Worm (Caenorhabditis elegans) whole organism, mixed stage, embryonic: ENCODE data around the gene har-1.
A peak's percentile ranks its signal among the peaks of the same experiment; 100 is the strongest.

Experiments used
- M03D4.4 ChIP-seq: sonication (generic microtip); optimal IDR thresholded peaks from 2 replicates; lab custom pipeline; 2017; ENCODE audit warnings: mild to moderate bottlenecking, missing genetic modification characterization, missing compliant biosample characterization
- bed-3 ChIP-seq: fragments of 200-800 bp; sonication (Bioruptor generic); optimal IDR thresholded peaks from 3 replicates; lab custom pipeline; 2018; ENCODE audit warnings: mild to moderate bottlenecking, missing genetic modification characterization, moderate library complexity, missing compliant biosample characterization
- blmp-1 ChIP-seq: fragments of 150-350 bp; optimal IDR thresholded peaks from 2 replicates; lab custom pipeline; 2014; ENCODE audit warnings: missing biosample characterization, missing genetic modification characterization
- ceh-39 ChIP-seq: fragments of 150-350 bp; optimal IDR thresholded peaks from 2 replicates; lab custom pipeline; 2014; ENCODE audit warnings: missing biosample characterization, missing genetic modification characterization
- ceh-43 ChIP-seq: fragments of 200-800 bp; sonication (Bioruptor generic); optimal IDR thresholded peaks from 2 replicates; lab custom pipeline; 2018; ENCODE audit warnings: mild to moderate bottlenecking, missing genetic modification characterization, moderate library complexity, missing compliant biosample characterization
- ceh-83 ChIP-seq: fragments of 200-800 bp; sonication (Bioruptor generic); optimal IDR thresholded peaks from 2 replicates; lab custom pipeline; 2018; ENCODE audit warnings: mild to moderate bottlenecking, missing genetic modification characterization, missing compliant biosample characterization
- ces-1 ChIP-seq: fragments of 150-350 bp; optimal IDR thresholded peaks from 2 replicates; lab custom pipeline; 2014; ENCODE audit warnings: missing biosample characterization, missing genetic modification reagents, missing genetic modification characterization
- cnd-1 ChIP-seq: fragments of 200-800 bp; sonication (Bioruptor generic); optimal IDR thresholded peaks from 2 replicates; lab custom pipeline; 2018; ENCODE audit warnings: mild to moderate bottlenecking, missing genetic modification characterization, missing compliant biosample characterization
- drap-1 ChIP-seq: fragments of 200-800 bp; sonication (Bioruptor generic); optimal IDR thresholded peaks from 3 replicates; lab custom pipeline; 2018; ENCODE audit warnings: mild to moderate bottlenecking, missing genetic modification characterization, missing compliant biosample characterization
- elt-1 ChIP-seq: sonication (generic microtip); optimal IDR thresholded peaks from 2 replicates; lab custom pipeline; 2017; ENCODE audit warnings: missing genetic modification characterization, mild to moderate bottlenecking, missing compliant biosample characterization, antibody characterized with exemption, moderate library complexity, borderline replicate concordance; ENCODE audit not compliant: insufficient read depth
- elt-3 ChIP-seq: fragments of 150-350 bp; optimal IDR thresholded peaks from 2 replicates; lab custom pipeline; 2014; ENCODE audit warnings: missing biosample characterization, missing genetic modification characterization
- flh-1 ChIP-seq: fragments of 200-800 bp; sonication (Bioruptor generic); optimal IDR thresholded peaks from 2 replicates; lab custom pipeline; 2018; ENCODE audit warnings: mild to moderate bottlenecking, missing genetic modification characterization, moderate library complexity, missing compliant biosample characterization
- ham-2 ChIP-seq: fragments of 200-800 bp; sonication (Bioruptor generic); optimal IDR thresholded peaks from 2 replicates; lab custom pipeline; 2018; ENCODE audit warnings: mild to moderate bottlenecking, missing genetic modification characterization, missing compliant biosample characterization
- hlh-1 ChIP-seq: fragments of 150-350 bp; optimal IDR thresholded peaks from 2 replicates; lab custom pipeline; 2014; ENCODE audit warnings: missing biosample characterization, missing genetic modification reagents, missing genetic modification characterization
- lin-13 ChIP-seq: fragments of 150-350 bp; optimal IDR thresholded peaks from 2 replicates; lab custom pipeline; 2014; ENCODE audit warnings: missing biosample characterization, missing genetic modification characterization
- lin-32 ChIP-seq: fragments of 200-800 bp; sonication (Bioruptor generic); optimal IDR thresholded peaks from 2 replicates; lab custom pipeline; 2018; ENCODE audit warnings: mild to moderate bottlenecking, missing genetic modification characterization, missing compliant biosample characterization
- mab-5 ChIP-seq: fragments of 150-350 bp; optimal IDR thresholded peaks from 2 replicates; lab custom pipeline; 2014; ENCODE audit warnings: missing biosample characterization, missing genetic modification characterization
- nhr-12 ChIP-seq: fragments of 150-350 bp; optimal IDR thresholded peaks from 2 replicates; lab custom pipeline; 2014; ENCODE audit warnings: missing biosample characterization, missing genetic modification characterization
- nhr-28 ChIP-seq: fragments of 150-350 bp; optimal IDR thresholded peaks from 2 replicates; lab custom pipeline; 2014; ENCODE audit warnings: missing biosample characterization, missing genetic modification characterization
- nhr-76 ChIP-seq: sonication (generic microtip); optimal IDR thresholded peaks from 2 replicates; lab custom pipeline; 2017; ENCODE audit warnings: missing biosample characterization, missing genetic modification characterization
- pha-4 ChIP-seq: fragments of 150-350 bp; optimal IDR thresholded peaks from 2 replicates; lab custom pipeline; 2018; ENCODE audit warnings: missing biosample characterization, missing genetic modification reagents, missing genetic modification characterization
- sptf-1 ChIP-seq: sonication (generic microtip); optimal IDR thresholded peaks from 2 replicates; lab custom pipeline; 2017; ENCODE audit warnings: mild to moderate bottlenecking, missing genetic modification characterization, moderate library complexity, missing compliant biosample characterization
- tbx-8 ChIP-seq: fragments of 200-800 bp; sonication (Bioruptor generic); optimal IDR thresholded peaks from 2 replicates; lab custom pipeline; 2018; ENCODE audit warnings: mild to moderate bottlenecking, missing genetic modification characterization, moderate library complexity, missing compliant biosample characterization
- unc-120 ChIP-seq: sonication (generic microtip); optimal IDR thresholded peaks from 2 replicates; lab custom pipeline; 2017; ENCODE audit warnings: missing genetic modification characterization, missing compliant biosample characterization; ENCODE audit not compliant: poor library complexity, severe bottlenecking
- unc-39 ChIP-seq: fragments of 150-350 bp; optimal IDR thresholded peaks from 2 replicates; lab custom pipeline; 2014; ENCODE audit warnings: missing biosample characterization, missing genetic modification characterization
- unc-62 ChIP-seq: fragments of 150-350 bp; optimal IDR thresholded peaks from 2 replicates; lab custom pipeline; 2014; ENCODE audit warnings: missing biosample characterization, missing genetic modification reagents, missing genetic modification characterization
- zip-8 ChIP-seq: fragments of 150-350 bp; optimal IDR thresholded peaks from 2 replicates; lab custom pipeline; 2014; ENCODE audit warnings: missing biosample characterization, missing genetic modification characterization
- ztf-11 ChIP-seq: fragments of 150-350 bp; optimal IDR thresholded peaks from 2 replicates; lab custom pipeline; 2014; ENCODE audit warnings: missing biosample characterization, missing genetic modification characterization

The har-1 gene

ce11 chrIII:4115085-4115484 lies 36.8 kb upstream of the har-1 start, which contains the start of gene unc-103:
TSS of gene unc-103 (plus strand) at chrIII:4115385.
- no peak for TF ChIP-seq mab-5 (tag; lab: Kevin White, UChicago)

- TF ChIP-seq flh-1 (GFP tag; lab: Kevin White, UChicago): no peak
- peak; percentile 82 for TF ChIP-seq ces-1
Observed at ce11 chrIII:4119736-4120135, 32.1 kb upstream of the har-1 start.

ce11 chrIII:4120386-4120785 lies 31.5 kb upstream of the har-1 start:
- TF ChIP-seq drap-1 (GFP tag; lab: Kevin White, UChicago): no peak
- no peak for TF ChIP-seq M03D4.4 (tag; lab: Kevin White, UChicago)
- no peak for TF ChIP-seq nhr-76 (tag; lab: Kevin White, UChicago)
- TF ChIP-seq blmp-1 (tag; lab: Kevin White, UChicago): no peak
- TF ChIP-seq sptf-1 (tag; lab: Kevin White, UChicago): no peak
- TF ChIP-seq unc-39 (tag; lab: Kevin White, UChicago): no peak
- no peak for TF ChIP-seq elt-1 (tag; lab: Kevin White, UChicago)
- no peak for TF ChIP-seq lin-32 (GFP tag; lab: Kevin White, UChicago)
- TF ChIP-seq bed-3 (GFP tag; lab: Kevin White, UChicago): no peak
- TF ChIP-seq hlh-1 (tag; lab: Kevin White, UChicago): no peak
- no peak for TF ChIP-seq ztf-11 (tag; lab: Kevin White, UChicago)
- TF ChIP-seq unc-62 (GFP tag; lab: Kevin White, UChicago): no peak
- TF ChIP-seq zip-8 (tag; lab: Kevin White, UChicago): no peak
- TF ChIP-seq unc-120 (tag; lab: Kevin White, UChicago): no peak
- TF ChIP-seq cnd-1 (tag; lab: Kevin White, UChicago): no peak

- TF ChIP-seq ces-1: peak; percentile 75
- TF ChIP-seq ceh-83 (GFP tag; lab: Kevin White, UChicago): no peak
Observed at ce11 chrIII:4123277-4123676, 28.6 kb upstream of the har-1 start.

- peak; percentile 45 for TF ChIP-seq ces-1
- no peak for TF ChIP-seq ceh-39
Observed at ce11 chrIII:4123900-4124299, 28.0 kb upstream of the har-1 start.

- TF ChIP-seq pha-4 (tag; lab: Kevin White, UChicago) (no peak), ces-1 (peak; percentile 93), blmp-1 (tag; lab: Kevin White, UChicago) (no peak), ham-2 (GFP tag; lab: Kevin White, UChicago) (no peak), unc-39 (tag; lab: Kevin White, UChicago) (no peak)
Observed at ce11 chrIII:4131814-4132555, 19.9 kb upstream of the har-1 start.

- no peak for TF ChIP-seq nhr-12
- TF ChIP-seq ham-2 (GFP tag; lab: Kevin White, UChicago): no peak
- no peak for TF ChIP-seq elt-1 (tag; lab: Kevin White, UChicago)
- TF ChIP-seq drap-1 (GFP tag; lab: Kevin White, UChicago): no peak
- TF ChIP-seq ces-1: no peak
- no peak for TF ChIP-seq tbx-8
- TF ChIP-seq zip-8 (tag; lab: Kevin White, UChicago): no peak
- TF ChIP-seq elt-3: no peak
- no peak for TF ChIP-seq mab-5 (tag; lab: Kevin White, UChicago)
- no peak for TF ChIP-seq lin-13 (tag; lab: Kevin White, UChicago)
- TF ChIP-seq ceh-83 (GFP tag; lab: Kevin White, UChicago): no peak
- no peak for TF ChIP-seq nhr-76 (tag; lab: Kevin White, UChicago)
- TF ChIP-seq blmp-1 (tag; lab: Kevin White, UChicago): no peak
- no peak for TF ChIP-seq ceh-43 (GFP tag; lab: Kevin White, UChicago)
- no peak for TF ChIP-seq nhr-28 (tag; lab: Kevin White, UChicago)
- no peak for TF ChIP-seq M03D4.4 (tag; lab: Kevin White, UChicago)
- no peak for TF ChIP-seq lin-32 (GFP tag; lab: Kevin White, UChicago)
Observed at ce11 chrIII:4134059-4134458, 17.8 kb upstream of the har-1 start.
